Worm (Caenorhabditis elegans): ENCODE measurements around the gene srh-154.

- no peak for TF ChIP-seq sox-2 (GFP tag; IDR thresholded peaks at IDR 0.05)
- TF ChIP-seq ama-1 (optimal IDR thresholded peaks at IDR 0.05): no peak
- TF ChIP-seq madf-2 (tag; optimal IDR thresholded peaks at IDR 0.05): no peak
- no peak for TF ChIP-seq ceh-19 (GFP tag; optimal IDR thresholded peaks at IDR 0.05)
- TF ChIP-seq pqm-1 (tag; optimal IDR thresholded peaks at IDR 0.05): no peak
- no peak for TF ChIP-seq zip-5 (tag; optimal IDR thresholded peaks at IDR 0.05)
- no peak for TF ChIP-seq pha-2 (tag; optimal IDR thresholded peaks at IDR 0.05)
- TF ChIP-seq gmeb-2 (tag; optimal IDR thresholded peaks at IDR 0.05): no peak
- no peak for TF ChIP-seq unc-42 (tag; optimal IDR thresholded peaks at IDR 0.05)
- no peak for TF ChIP-seq nhr-11 (tag; optimal IDR thresholded peaks at IDR 0.05)
- TF ChIP-seq hlh-13 (GFP tag; optimal IDR thresholded peaks at IDR 0.05): no peak
- TF ChIP-seq K09A11.1 (tag; optimal IDR thresholded peaks at IDR 0.05; ENCODE audit: insufficient read depth): no peak
These were observed 10.3 kb downstream of the srh-154 start for ce11 chrV:17449836-17450235.

All from whole organism, late embryonic.